Worm (Caenorhabditis elegans) whole organism, early embryonic: ENCODE measurements around the gene Y54G2A.50.
"Not testable (repeated sequence)": the region's sequence is repeated elsewhere in the genome, so short reads cannot be mapped to it uniquely, and the experiment has no call there.

Experiments used
- B0310.2 ChIP-seq: sonication (generic microtip); optimal IDR thresholded peaks from 2 replicates; lab custom pipeline; 2016; ENCODE audit warnings: mild to moderate bottlenecking, missing genetic modification characterization, missing compliant biosample characterization
- F13C5.2 ChIP-seq: sonication (generic microtip); optimal IDR thresholded peaks from 2 replicates; lab custom pipeline; 2017; ENCODE audit warnings: mild to moderate bottlenecking, missing genetic modification characterization, inconsistent platforms, missing compliant biosample characterization
- aly-1 ChIP-seq: sonication (generic microtip); optimal IDR thresholded peaks from 2 replicates; lab custom pipeline; 2016; ENCODE audit warnings: missing genetic modification characterization, missing compliant biosample characterization
- ama-1 ChIP-seq: fragments of 150-350 bp; optimal IDR thresholded peaks from 2 replicates; lab custom pipeline; 2014
- ceh-13 ChIP-seq: fragments of 200-800 bp; sonication (Bioruptor generic); optimal IDR thresholded peaks from 2 replicates; lab custom pipeline; 2018; ENCODE audit warnings: mild to moderate bottlenecking, missing genetic modification characterization, missing compliant biosample characterization
- ceh-36 ChIP-seq: sonication (generic microtip); optimal IDR thresholded peaks from 2 replicates; lab custom pipeline; 2016; ENCODE audit warnings: missing genetic modification characterization, inconsistent platforms, missing compliant biosample characterization
- ets-7 ChIP-seq: sonication (generic microtip); optimal IDR thresholded peaks from 2 replicates; lab custom pipeline; 2016; ENCODE audit warnings: missing genotype, missing genetic modification characterization, missing compliant biosample characterization
- flt-1 ChIP-seq: fragments of 200-800 bp; sonication (Bioruptor generic); IDR thresholded peaks from 2 replicates; pipeline ENCODE4 v1.3.6; 2022; ENCODE audit warnings: missing genetic modification characterization, missing compliant biosample characterization
- hmbx-1 ChIP-seq: sonication (generic microtip); optimal IDR thresholded peaks from 2 replicates; lab custom pipeline; 2016; ENCODE audit warnings: mild to moderate bottlenecking, missing genetic modification characterization, missing compliant biosample characterization
- hmg-4 ChIP-seq: fragments of 200-800 bp; sonication (Bioruptor generic); optimal IDR thresholded peaks from 2 replicates; lab custom pipeline; 2018; ENCODE audit warnings: mild to moderate bottlenecking, missing genetic modification characterization, missing compliant biosample characterization
- hnd-1 ChIP-seq: sonication (generic microtip); optimal IDR thresholded peaks from 2 replicates; lab custom pipeline; 2016; ENCODE audit warnings: missing genetic modification characterization, missing compliant biosample characterization
- pes-1 ChIP-seq: fragments of 200-800 bp; sonication (Bioruptor generic); IDR thresholded peaks from 2 replicates; pipeline ENCODE4 v1.3.6; 2022; ENCODE audit warnings: missing genetic modification reagents, missing genetic modification characterization, missing compliant biosample characterization
- scrt-1 ChIP-seq: fragments of 200-800 bp; sonication (Bioruptor generic); IDR thresholded peaks from 2 replicates; pipeline ENCODE4 v1.3.6; 2022; ENCODE audit warnings: missing genetic modification characterization, missing compliant biosample characterization
- sea-1 ChIP-seq: fragments of 200-800 bp; sonication (Bioruptor generic); conservative IDR thresholded peaks from 2 replicates; pipeline ENCODE4 v1.3.6; 2022; ENCODE audit warnings: missing genetic modification characterization, missing compliant biosample characterization
- tbx-11 ChIP-seq: fragments of 200-800 bp; sonication (Bioruptor generic); IDR thresholded peaks from 2 replicates; pipeline ENCODE4 v1.3.6; 2022; ENCODE audit warnings: missing genetic modification characterization, missing compliant biosample characterization
- tbx-37 ChIP-seq: fragments of 200-800 bp; sonication (Bioruptor generic); conservative IDR thresholded peaks from 2 replicates; pipeline ENCODE4 v1.3.6; 2022; ENCODE audit warnings: missing genetic modification reagents, missing genetic modification characterization, missing compliant biosample characterization
- tra-4 ChIP-seq: sonication (generic microtip); optimal IDR thresholded peaks from 2 replicates; lab custom pipeline; 2017; ENCODE audit warnings: missing genetic modification characterization, missing compliant biosample characterization

Gene Y54G2A.50

ce11 chrIV:2892787-2893485, 24.9 kb upstream of the Y54G2A.50 start:
- TF ChIP-seq ets-7 (tag; lab: Kevin White, UChicago) (no peak), tbx-37 (GFP tag; lab: Robert Waterston, UW) (no peak), tra-4 (tag; lab: Kevin White, UChicago) (no peak), B0310.2 (tag; lab: Kevin White, UChicago) (no peak), ceh-13 (GFP tag; lab: Kevin White, UChicago) (no peak), flt-1 (GFP tag; lab: Robert Waterston, UW) (no peak), pes-1 (no peak), hnd-1 (tag; lab: Kevin White, UChicago) (no peak)

ce11 chrIV:2893486-2893842, 24.4 kb upstream of the Y54G2A.50 start:
- TF ChIP-seq tbx-11 (GFP tag; lab: Robert Waterston, UW) (no peak), ceh-36 (no peak), flt-1 (GFP tag; lab: Robert Waterston, UW) (no peak), ets-7 (tag; lab: Kevin White, UChicago) (no peak), ceh-13 (GFP tag; lab: Kevin White, UChicago) (no peak), B0310.2 (tag; lab: Kevin White, UChicago) (no peak), scrt-1 (GFP tag; lab: Robert Waterston, UW) (no peak), ama-1 (no peak), tbx-37 (GFP tag; lab: Robert Waterston, UW) (no peak), F13C5.2 (tag; lab: Kevin White, UChicago) (no peak), sea-1 (GFP tag; lab: Robert Waterston, UW) (no peak), pes-1 (no peak), tra-4 (tag; lab: Kevin White, UChicago) (no peak), aly-1 (no peak), hmg-4 (no peak), hmbx-1 (tag; lab: Kevin White, UChicago) (no peak)

ce11 chrIV:2894630-2895029, 23.2 kb upstream of the Y54G2A.50 start, which contains the start of gene Y54G2A.19:
Gene Y54G2A.19 (minus strand): TSS chrIV:2894730.
- TF ChIP-seq sea-1 (GFP tag; lab: Robert Waterston, UW); aly-1; hmbx-1 (tag; lab: Kevin White, UChicago): not testable (repeated sequence)

- TF ChIP-seq ceh-13 (GFP tag; lab: Kevin White, UChicago) = no peak
- no peak for TF ChIP-seq tbx-11 (GFP tag; lab: Robert Waterston, UW)
- no peak for TF ChIP-seq hmbx-1 (tag; lab: Kevin White, UChicago)
- no peak for TF ChIP-seq F13C5.2 (tag; lab: Kevin White, UChicago)
- no peak for TF ChIP-seq scrt-1 (GFP tag; lab: Robert Waterston, UW)
- no peak for TF ChIP-seq aly-1
- TF ChIP-seq ets-7 (tag; lab: Kevin White, UChicago) = no peak
- TF ChIP-seq tra-4 (tag; lab: Kevin White, UChicago) = no peak
- TF ChIP-seq B0310.2 (tag; lab: Kevin White, UChicago) = no peak
- no peak for TF ChIP-seq ceh-36
- TF ChIP-seq tbx-37 (GFP tag; lab: Robert Waterston, UW) = no peak
- no peak for TF ChIP-seq hmg-4
These were observed 20.1 kb upstream of the Y54G2A.50 start, which contains the start of gene Y54G2A.36 for ce11 chrIV:2897644-2898160. Gene Y54G2A.36 (plus strand): TSS chrIV:2897694.

- TF ChIP-seq tbx-37 (GFP tag; lab: Robert Waterston, UW) (no peak), sea-1 (GFP tag; lab: Robert Waterston, UW) (no peak), ceh-36 (no peak), tbx-11 (GFP tag; lab: Robert Waterston, UW) (no peak), scrt-1 (GFP tag; lab: Robert Waterston, UW) (no peak), B0310.2 (tag; lab: Kevin White, UChicago) (no peak), pes-1 (no peak), hnd-1 (tag; lab: Kevin White, UChicago) (no peak), F13C5.2 (tag; lab: Kevin White, UChicago) (no peak), aly-1 (no peak), flt-1 (GFP tag; lab: Robert Waterston, UW) (no peak), ama-1 (no peak), ceh-13 (GFP tag; lab: Kevin White, UChicago) (no peak), hmg-4 (no peak)
These were observed 3.3 kb upstream of the Y54G2A.50 start for ce11 chrIV:2914545-2914944.

ce11 chrIV:2916043-2916442, 1.8 kb upstream of the Y54G2A.50 start:
- TF ChIP-seq scrt-1 (GFP tag; lab: Robert Waterston, UW) = no peak
- TF ChIP-seq hmg-4 = no peak
- TF ChIP-seq ceh-36 = no peak
- no peak for TF ChIP-seq hmbx-1 (tag; lab: Kevin White, UChicago)
- TF ChIP-seq flt-1 (GFP tag; lab: Robert Waterston, UW) = no peak
- no peak for TF ChIP-seq sea-1 (GFP tag; lab: Robert Waterston, UW)
- TF ChIP-seq B0310.2 (tag; lab: Kevin White, UChicago) = no peak
- no peak for TF ChIP-seq F13C5.2 (tag; lab: Kevin White, UChicago)
- TF ChIP-seq ama-1 = no peak

- TF ChIP-seq hmg-4 = no peak
- no peak for TF ChIP-seq B0310.2 (tag; lab: Kevin White, UChicago)
- no peak for TF ChIP-seq ceh-13 (GFP tag; lab: Kevin White, UChicago)
- no peak for TF ChIP-seq ets-7 (tag; lab: Kevin White, UChicago)
- TF ChIP-seq hnd-1 (tag; lab: Kevin White, UChicago) = no peak
These were observed 4.4 kb downstream of the Y54G2A.50 start, which contains the start of gene fbxc-45 for ce11 chrIV:2922196-2922595. Gene fbxc-45 (minus strand): TSS chrIV:2922243.
